Worm (Caenorhabditis elegans) whole organism, L4 larva: ENCODE data around the gene lbp-9.

ENCODE experiments used
- D1046.2 ChIP-seq: fragments of 200-800 bp; sonication (Bioruptor generic); IDR thresholded peaks from 2 replicates; pipeline ENCODE4 v1.3.6; 2022; ENCODE audit warnings: missing genetic modification characterization, missing compliant biosample characterization
- F10B5.3 ChIP-seq: sonication (generic microtip); optimal IDR thresholded peaks from 2 replicates; lab custom pipeline; 2016; ENCODE audit warnings: mild to moderate bottlenecking, missing genetic modification characterization, missing compliant biosample characterization
- F37D6.2 ChIP-seq: sonication (generic microtip); optimal IDR thresholded peaks from 2 replicates; lab custom pipeline; 2016; ENCODE audit warnings: mild to moderate bottlenecking, missing genetic modification characterization, missing compliant biosample characterization
- F44E2.7 ChIP-seq: fragments of 200-800 bp; sonication (Bioruptor generic); IDR thresholded peaks from 2 replicates; pipeline ENCODE4 v2.1.2; 2022; ENCODE audit warnings: missing genetic modification characterization, missing compliant biosample characterization
- Y105C5A.15 ChIP-seq: fragments of 200-800 bp; sonication (Bioruptor generic); IDR thresholded peaks from 2 replicates; pipeline ENCODE4 v1.3.6; 2022; ENCODE audit warnings: missing genetic modification characterization, missing compliant biosample characterization
- Y48G9A.11 ChIP-seq: fragments of 200-800 bp; sonication (Bioruptor generic); IDR thresholded peaks from 2 replicates; pipeline ENCODE4 v1.3.6; 2022; ENCODE audit warnings: missing genetic modification reagents, missing genetic modification characterization, missing compliant biosample characterization
- Y75B8A.6 ChIP-seq: fragments of 200-800 bp; sonication (Bioruptor generic); IDR thresholded peaks from 2 replicates; pipeline ENCODE4 v1.3.6; 2022; ENCODE audit warnings: missing genetic modification reagents, missing genetic modification characterization, missing compliant biosample characterization
- aha-1 ChIP-seq: fragments of 150-350 bp; peaks from one replicate; lab custom pipeline; 2014; ENCODE audit warnings: missing biosample characterization, missing genetic modification characterization
- attf-4 ChIP-seq: sonication (generic microtip); optimal IDR thresholded peaks from 3 replicates; lab custom pipeline; 2017; ENCODE audit warnings: missing biosample characterization, missing genetic modification characterization
- ceh-28 ChIP-seq: fragments of 150-350 bp; optimal IDR thresholded peaks from 2 replicates; lab custom pipeline; 2014; ENCODE audit warnings: missing biosample characterization, missing genetic modification reagents, missing genetic modification characterization
- ceh-44 ChIP-seq: fragments of 200-800 bp; sonication (Bioruptor generic); IDR thresholded peaks from 2 replicates; pipeline ENCODE4 v1.3.6; 2022; ENCODE audit warnings: missing genetic modification reagents, missing genetic modification characterization, missing compliant biosample characterization
- ces-1 ChIP-seq: fragments of 150-350 bp; sonication (generic microtip); optimal IDR thresholded peaks from 4 replicates; lab custom pipeline; 2014; ENCODE audit warnings: missing biosample characterization, missing genetic modification reagents, missing genetic modification characterization
- ctbp-1 ChIP-seq: fragments of 200-800 bp; sonication (Bioruptor generic); IDR thresholded peaks from 2 replicates; pipeline ENCODE4 v1.3.6; 2022; ENCODE audit warnings: missing genetic modification reagents, missing genetic modification characterization, missing compliant biosample characterization
- daf-12 ChIP-seq: fragments of 150-350 bp; optimal IDR thresholded peaks from 2 replicates; lab custom pipeline; 2014; ENCODE audit warnings: missing biosample characterization, missing genetic modification reagents, missing genetic modification characterization
- dmd-6 ChIP-seq: fragments of 200-800 bp; sonication (Bioruptor generic); IDR thresholded peaks from 2 replicates; pipeline ENCODE4 v1.3.6; 2022; ENCODE audit warnings: missing genetic modification reagents, missing genetic modification characterization, missing compliant biosample characterization
- dmd-8 ChIP-seq: fragments of 200-800 bp; sonication (Bioruptor generic); IDR thresholded peaks from 2 replicates; pipeline ENCODE4 v1.3.6; 2022; ENCODE audit warnings: missing genetic modification characterization, missing compliant biosample characterization
- dve-1 ChIP-seq: sonication (generic microtip); optimal IDR thresholded peaks from 2 replicates; lab custom pipeline; 2017; ENCODE audit warnings: antibody characterized with exemption, mild to moderate bottlenecking, missing genetic modification characterization, missing compliant biosample characterization; ENCODE audit not compliant: insufficient read depth
- egl-27 ChIP-seq: sonication (generic microtip); optimal IDR thresholded peaks from 3 replicates; lab custom pipeline; 2017; ENCODE audit warnings: missing biosample characterization, missing genetic modification reagents, missing genetic modification characterization
- egl-43 ChIP-seq: fragments of 200-800 bp; sonication (Bioruptor generic); IDR thresholded peaks from 2 replicates; pipeline ENCODE4 v1.3.6; 2022; ENCODE audit warnings: missing genetic modification reagents, missing genetic modification characterization, missing compliant biosample characterization
- fkh-10 ChIP-seq: fragments of 150-350 bp; optimal IDR thresholded peaks from 2 replicates; lab custom pipeline; 2014; ENCODE audit warnings: missing biosample characterization, missing genetic modification reagents, missing genetic modification characterization
- fos-1 ChIP-seq: fragments of 150-350 bp; optimal IDR thresholded peaks from 2 replicates; lab custom pipeline; 2014; ENCODE audit warnings: missing biosample characterization, missing genetic modification characterization
- gei-8 ChIP-seq: fragments of 200-800 bp; sonication (Bioruptor generic); optimal IDR thresholded peaks from 2 replicates; lab custom pipeline; 2018; ENCODE audit warnings: mild to moderate bottlenecking, missing genetic modification characterization, missing compliant biosample characterization
- hlh-30 ChIP-seq: sonication (generic microtip); optimal IDR thresholded peaks from 2 replicates; lab custom pipeline; 2017; ENCODE audit warnings: antibody characterized with exemption, mild to moderate bottlenecking, missing genetic modification characterization, missing compliant biosample characterization; ENCODE audit not compliant: insufficient read depth
- lim-7 ChIP-seq: fragments of 200-800 bp; sonication (Bioruptor generic); IDR thresholded peaks from 2 replicates; pipeline ENCODE4 v1.3.6; 2022; ENCODE audit warnings: missing genetic modification characterization, missing compliant biosample characterization
- lin-1 ChIP-seq: fragments of 200-800 bp; sonication (Bioruptor generic); IDR thresholded peaks from 2 replicates; pipeline ENCODE4 v1.3.6; 2022; ENCODE audit warnings: missing genetic modification reagents, missing genetic modification characterization, missing compliant biosample characterization
- lin-13 ChIP-seq: fragments of 150-350 bp; optimal IDR thresholded peaks from 2 replicates; lab custom pipeline; 2014; ENCODE audit warnings: missing biosample characterization, missing genetic modification reagents, missing genetic modification characterization
- lin-15B ChIP-seq: fragments of 150-350 bp; sonication (generic microtip); optimal IDR thresholded peaks from 3 replicates; lab custom pipeline; 2014; ENCODE audit warnings: missing biosample characterization, missing genetic modification characterization
- lin-39 ChIP-seq: fragments of 150-350 bp; optimal IDR thresholded peaks from 2 replicates; lab custom pipeline; 2014; ENCODE audit warnings: missing biosample characterization, missing genetic modification reagents, missing genetic modification characterization
- lsy-2 ChIP-seq, 2 experiments: fragments of 150-350 bp in 1 of 2; sonication (generic microtip) in 1 of 2; optimal IDR thresholded peaks; 2 replicates each; lab custom pipeline; 2014 to 2017; ENCODE audit warnings: missing biosample characterization in 2 of 2, missing genetic modification characterization in 2 of 2
- madf-5 ChIP-seq, 2 experiments: fragments of 200-800 bp; sonication (Bioruptor generic); IDR thresholded peaks; 2 replicates each; pipeline ENCODE4 v1.3.6; 2022; ENCODE audit warnings: missing compliant biosample characterization in 2 of 2, missing genetic modification characterization in 2 of 2
- madf-9 ChIP-seq: fragments of 200-800 bp; sonication (Bioruptor generic); conservative IDR thresholded peaks from 2 replicates; pipeline ENCODE4 v1.3.6; 2022; ENCODE audit warnings: missing genetic modification reagents, missing genetic modification characterization, missing compliant biosample characterization
- mdt-29 ChIP-seq: fragments of 200-800 bp; sonication (Bioruptor generic); IDR thresholded peaks from 2 replicates; pipeline ENCODE4 v1.3.6; 2022; ENCODE audit warnings: missing genetic modification reagents, missing genetic modification characterization, missing compliant biosample characterization
- mes-2 ChIP-seq: sonication (generic microtip); optimal IDR thresholded peaks from 2 replicates; lab custom pipeline; 2016; ENCODE audit warnings: missing genotype, mild to moderate bottlenecking, missing genetic modification characterization, missing compliant biosample characterization; ENCODE audit not compliant: poor library complexity, severe bottlenecking
- mxl-3 ChIP-seq: fragments of 200-800 bp; sonication (Bioruptor generic); optimal IDR thresholded peaks from 2 replicates; lab custom pipeline; 2018; ENCODE audit warnings: mild to moderate bottlenecking, missing genetic modification characterization, missing compliant biosample characterization
- nhr-28 ChIP-seq: fragments of 150-350 bp; optimal IDR thresholded peaks from 2 replicates; lab custom pipeline; 2014; ENCODE audit warnings: missing biosample characterization, missing genetic modification characterization
- nhr-41 ChIP-seq: fragments of 200-800 bp; sonication (Bioruptor generic); IDR thresholded peaks from 2 replicates; pipeline ENCODE4 v1.3.6; 2022; ENCODE audit warnings: missing genetic modification reagents, missing genetic modification characterization, missing compliant biosample characterization
- nhr-48 ChIP-seq: sonication (generic microtip); optimal IDR thresholded peaks from 2 replicates; lab custom pipeline; 2016; ENCODE audit warnings: mild to moderate bottlenecking, missing genetic modification characterization, missing compliant biosample characterization
- nhr-6 ChIP-seq: fragments of 150-350 bp; optimal IDR thresholded peaks from 2 replicates; lab custom pipeline; 2014; ENCODE audit warnings: missing biosample characterization, missing genetic modification characterization
- nhr-77 ChIP-seq: fragments of 150-350 bp; optimal IDR thresholded peaks from 2 replicates; lab custom pipeline; 2014; ENCODE audit warnings: missing biosample characterization, missing genetic modification characterization
- rbr-2 ChIP-seq: sonication (generic microtip); optimal IDR thresholded peaks from 2 replicates; lab custom pipeline; 2016; ENCODE audit warnings: missing genotype, missing genetic modification characterization, missing compliant biosample characterization
- skn-1 ChIP-seq: fragments of 150-350 bp; optimal IDR thresholded peaks from 2 replicates; lab custom pipeline; 2014; ENCODE audit warnings: missing biosample characterization, missing genetic modification characterization
- snpc-1.2 ChIP-seq: fragments of 200-800 bp; sonication (Bioruptor generic); IDR thresholded peaks from 2 replicates; pipeline ENCODE4 v1.3.6; 2022; ENCODE audit warnings: missing genetic modification reagents, missing genetic modification characterization, missing compliant biosample characterization
- snpc-4 ChIP-seq: fragments of 150-350 bp; optimal IDR thresholded peaks from 2 replicates; lab custom pipeline; 2014; ENCODE audit warnings: missing biosample characterization, missing genetic modification characterization
- spr-1 ChIP-seq: sonication (generic microtip); optimal IDR thresholded peaks from 2 replicates; lab custom pipeline; 2016; ENCODE audit warnings: mild to moderate bottlenecking, missing genetic modification characterization, missing compliant biosample characterization
- spr-3 ChIP-seq: fragments of 200-800 bp; sonication (Bioruptor generic); optimal IDR thresholded peaks from 2 replicates; lab custom pipeline; 2018; ENCODE audit warnings: mild to moderate bottlenecking, missing genetic modification characterization, missing compliant biosample characterization
- tra-1 ChIP-seq: fragments of 200-800 bp; sonication (Bioruptor generic); IDR thresholded peaks from 2 replicates; pipeline ENCODE4 v1.3.6; 2022; ENCODE audit warnings: missing genetic modification reagents, missing genetic modification characterization, missing compliant biosample characterization
- unc-130 ChIP-seq: sonication (generic microtip); optimal IDR thresholded peaks from 2 replicates; lab custom pipeline; 2016; ENCODE audit warnings: missing genetic modification reagents, missing genetic modification characterization, missing compliant biosample characterization
- unc-39 ChIP-seq: sonication (generic microtip); optimal IDR thresholded peaks from 2 replicates; lab custom pipeline; 2017; ENCODE audit warnings: missing biosample characterization, missing genetic modification characterization
- zfp-2 ChIP-seq: sonication (generic microtip); optimal IDR thresholded peaks from 2 replicates; lab custom pipeline; 2016; ENCODE audit warnings: mild to moderate bottlenecking, missing genetic modification characterization, missing compliant biosample characterization
- zfp-3 ChIP-seq: fragments of 200-800 bp; sonication (Bioruptor generic); conservative IDR thresholded peaks from 2 replicates; pipeline ENCODE4 v1.3.6; 2022; ENCODE audit warnings: missing genetic modification reagents, missing genetic modification characterization, missing compliant biosample characterization
- zip-2 ChIP-seq: fragments of 150-350 bp; optimal IDR thresholded peaks from 2 replicates; lab custom pipeline; 2014; ENCODE audit warnings: missing biosample characterization, missing genetic modification characterization
- ztf-11 ChIP-seq: fragments of 150-350 bp; optimal IDR thresholded peaks from 2 replicates; lab custom pipeline; 2014; ENCODE audit warnings: missing biosample characterization, missing genetic modification characterization

lbp-9 gene

ce11 chrV:2067985-2068499 is at the start of gene lbp-9 (continued):
- TF ChIP-seq madf-9 (GFP tag; lab: Robert Waterston, UW) (no peak), zfp-2 (tag; lab: Kevin White, UChicago) (no peak), dmd-8 (GFP tag; lab: Robert Waterston, UW) (0 out of 2 replicates have a peak, but pooled peaks have one; percentile 47), nhr-6 (tag; lab: Kevin White, UChicago) (no peak), F10B5.3 (tag; lab: Kevin White, UChicago) (no peak), zip-2 (tag; lab: Kevin White, UChicago) (no peak), nhr-41 (GFP tag; lab: Robert Waterston, UW) (no peak), ceh-28 (tag; lab: Kevin White, UChicago) (no peak), dmd-6 (GFP tag; lab: Robert Waterston, UW) (no peak; the same call in 1 of the 2 replicates), nhr-28 (peak; percentile 53), gei-8 (GFP tag; lab: Kevin White, UChicago) (no peak), rbr-2 (tag; lab: Kevin White, UChicago) (peak; percentile 28), mxl-3 (peak; percentile 92), attf-4 (no peak), Y105C5A.15 (GFP tag; lab: Robert Waterston, UW) (no peak), ctbp-1 (peak; percentile 46; the same call in 1 of the 2 replicates), lsy-2 (tag; optimal IDR thresholded peaks at IDR 0.05; lab: Kevin White, UChicago) (peak in 1 of 2 experiments; percentile 47), hlh-30 (peak; percentile 96), lin-15B (tag; lab: Kevin White, UChicago) (no peak), lin-1 (GFP tag; lab: Robert Waterston, UW) (no peak), unc-130 (GFP tag; lab: Kevin White, UChicago) (no peak), ces-1 (GFP tag; lab: Kevin White, UChicago) (no peak), mdt-29 (peak; percentile 25; the same call in 1 of the 2 replicates), fos-1 (no peak), mes-2 (peak; percentile 46), F37D6.2 (tag; lab: Kevin White, UChicago) (no peak), spr-3 (GFP tag; lab: Kevin White, UChicago) (no peak), nhr-77 (tag; lab: Kevin White, UChicago) (no peak), snpc-4 (tag; lab: Kevin White, UChicago) (no peak), tra-1 (no peak), zfp-3 (GFP tag; lab: Robert Waterston, UW) (no peak), F44E2.7 (GFP tag; lab: Robert Waterston, UW) (no peak), egl-43 (GFP tag; lab: Robert Waterston, UW) (peak; percentile 47; the same call in 1 of the 2 replicates), unc-39 (no peak), spr-1 (no peak), Y75B8A.6 (GFP tag; lab: Robert Waterston, UW) (no peak), D1046.2 (GFP tag; lab: Robert Waterston, UW) (0 out of 2 replicates have a peak, but pooled peaks have one; percentile 16), nhr-48 (tag; lab: Kevin White, UChicago) (no peak), ztf-11 (tag; lab: Kevin White, UChicago) (no peak), daf-12 (tag; lab: Kevin White, UChicago) (no peak), lim-7 (peak; percentile 66; the same call in 1 of the 2 replicates), skn-1 (tag; lab: Kevin White, UChicago) (no peak), Y48G9A.11 (no peak), egl-27 (tag; lab: Kevin White, UChicago) (no peak), lin-13 (peak; percentile 12), madf-5 (GFP tag; IDR thresholded peaks at IDR 0.05; lab: Robert Waterston, UW) (no peak), lin-39 (tag; lab: Kevin White, UChicago) (no peak), aha-1 (tag; lab: Kevin White, UChicago) (peak; percentile 97), snpc-1.2 (GFP tag; lab: Robert Waterston, UW) (peak; percentile 43; the same call in 1 of the 2 replicates), ceh-44 (GFP tag; lab: Robert Waterston, UW) (no peak), fkh-10 (GFP tag; lab: Kevin White, UChicago) (no peak), dve-1 (tag; lab: Kevin White, UChicago) (peak; percentile 69)
